Worm (Caenorhabditis elegans): ENCODE measurements around the gene egl-1.
A peak's percentile ranks its signal among the peaks of the same experiment; 100 is the strongest.

egl-1 gene

DNA sequence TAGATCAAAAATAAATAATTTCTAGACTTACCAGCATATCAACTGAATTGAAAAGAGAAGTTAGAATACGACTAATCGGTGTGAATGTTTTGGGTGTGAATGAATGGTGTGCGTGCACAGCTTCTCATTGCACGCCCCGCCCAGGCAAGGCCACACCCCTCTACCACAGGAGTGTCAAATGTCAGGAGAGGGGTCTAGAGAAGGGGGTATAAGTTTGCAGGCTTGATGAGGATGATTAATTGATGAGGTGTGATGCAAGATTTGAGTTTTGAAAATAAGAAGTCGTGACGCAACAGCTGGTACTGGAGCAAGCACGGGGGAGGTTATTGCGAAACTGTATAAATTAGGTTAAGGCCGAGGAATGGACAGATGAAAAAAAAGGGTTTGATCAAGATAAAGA is at the start of gene egl-1:
Gene egl-1 (minus strand): TSS at position 101 of the 400 bp plus-strand sequence.
- TF ChIP-seq mml-1 (tag; optimal IDR thresholded peaks at IDR 0.05), result no peak
- no peak for TF ChIP-seq ZK546.5 (tag; optimal IDR thresholded peaks at IDR 0.05)
- TF ChIP-seq fos-1 (tag; optimal IDR thresholded peaks at IDR 0.05), result no peak
- TF ChIP-seq ama-1 (optimal IDR thresholded peaks at IDR 0.05), result no peak
- TF ChIP-seq nhr-76 (tag; optimal IDR thresholded peaks at IDR 0.05), result no peak
- no peak for TF ChIP-seq nhr-77 (tag; optimal IDR thresholded peaks at IDR 0.05)
- TF ChIP-seq sea-2 (GFP tag; optimal IDR thresholded peaks at IDR 0.05), result no peak
- no peak for TF ChIP-seq zag-1 (tag; optimal IDR thresholded peaks at IDR 0.05)
- TF ChIP-seq nhr-43 (tag; optimal IDR thresholded peaks at IDR 0.05; ENCODE audit: poor library complexity, severe bottlenecking), result no peak
- no peak for TF ChIP-seq nhr-12 (tag; optimal IDR thresholded peaks at IDR 0.05)
- no peak for TF ChIP-seq ceh-16 (tag; optimal IDR thresholded peaks at IDR 0.05)
- no peak for TF ChIP-seq egl-27 (tag; optimal IDR thresholded peaks at IDR 0.05)
- TF ChIP-seq pqm-1 (tag; optimal IDR thresholded peaks at IDR 0.05), result no peak
- no peak for TF ChIP-seq nhr-23 (tag; optimal IDR thresholded peaks at IDR 0.05)
- no peak for TF ChIP-seq lsy-12 (tag; optimal IDR thresholded peaks at IDR 0.05)
- no peak for TF ChIP-seq daf-12 (tag; optimal IDR thresholded peaks at IDR 0.05)
- no peak for TF ChIP-seq fkh-2 (tag; optimal IDR thresholded peaks at IDR 0.05)
- no peak for TF ChIP-seq fkh-10 (GFP tag; optimal IDR thresholded peaks at IDR 0.05)
- no peak for TF ChIP-seq nhr-28 (tag; optimal IDR thresholded peaks at IDR 0.05)
- TF ChIP-seq elt-1 (tag; optimal IDR thresholded peaks at IDR 0.05), result no peak

DNA sequence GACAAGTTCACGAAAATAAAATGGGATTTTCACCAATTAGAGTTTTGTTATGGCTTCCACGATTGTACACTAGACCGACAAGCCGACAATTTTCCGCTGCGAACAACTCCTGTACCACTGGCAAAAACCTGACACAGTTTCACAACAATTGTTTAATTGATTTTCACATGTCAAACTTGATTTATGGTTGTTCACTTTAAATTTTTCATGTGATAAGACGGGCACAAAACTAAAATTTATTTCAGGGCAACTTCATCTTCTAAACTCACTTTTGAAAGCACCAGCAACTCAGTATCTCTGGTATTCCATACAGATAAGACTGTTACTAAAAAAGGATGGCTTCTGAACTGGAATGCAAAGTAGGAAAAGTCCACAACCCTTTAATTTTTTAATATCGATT is 49.2 kb upstream of the egl-1 start, which contains the start of gene R02D5.7:
Gene R02D5.7 (minus strand): TSS at position 101 of the 400 bp plus-strand sequence.
- TF ChIP-seq elt-2 (tag; optimal IDR thresholded peaks at IDR 0.05) (peak; percentile 8), ama-1 (optimal IDR thresholded peaks at IDR 0.05) (no peak)

- TF ChIP-seq tbx-2 (tag; optimal IDR thresholded peaks at IDR 0.05), result no peak
- TF ChIP-seq daf-12 (tag; optimal IDR thresholded peaks at IDR 0.05), result no peak
- TF ChIP-seq nhr-28 (tag; optimal IDR thresholded peaks at IDR 0.05), result no peak
- TF ChIP-seq lin-15B (tag; optimal IDR thresholded peaks at IDR 0.05), result no peak
- TF ChIP-seq skn-1 (tag; optimal IDR thresholded peaks at IDR 0.05), result no peak
- no peak for TF ChIP-seq ceh-28 (tag; optimal IDR thresholded peaks at IDR 0.05)
- TF ChIP-seq nhr-76 (tag; optimal IDR thresholded peaks at IDR 0.05), result no peak
- no peak for TF ChIP-seq ama-1 (optimal IDR thresholded peaks at IDR 0.05)
- TF ChIP-seq ceh-16 (tag; optimal IDR thresholded peaks at IDR 0.05), result no peak
- TF ChIP-seq zag-1 (tag; optimal IDR thresholded peaks at IDR 0.05), result no peak
- no peak for TF ChIP-seq lin-39 (tag; optimal IDR thresholded peaks at IDR 0.05)
- no peak for TF ChIP-seq ceh-9 (tag; optimal IDR thresholded peaks at IDR 0.05)
- TF ChIP-seq egl-5 (tag; optimal IDR thresholded peaks at IDR 0.05), result no peak
- TF ChIP-seq pha-4 (tag; optimal IDR thresholded peaks at IDR 0.05), result no peak
- no peak for TF ChIP-seq unc-62 (GFP tag; optimal IDR thresholded peaks at IDR 0.05)
- no peak for TF ChIP-seq nhr-77 (tag; optimal IDR thresholded peaks at IDR 0.05)
- no peak for TF ChIP-seq lsy-12 (tag; optimal IDR thresholded peaks at IDR 0.05)
- no peak for TF ChIP-seq nhr-23 (tag; optimal IDR thresholded peaks at IDR 0.05)
- no peak for TF ChIP-seq mdl-1 (tag; optimal IDR thresholded peaks at IDR 0.05)
- TF ChIP-seq pqm-1 (tag; optimal IDR thresholded peaks at IDR 0.05), result no peak
These were observed 48.4 kb upstream of the egl-1 start for ce11 chrV:14480533-14480932.

DNA sequence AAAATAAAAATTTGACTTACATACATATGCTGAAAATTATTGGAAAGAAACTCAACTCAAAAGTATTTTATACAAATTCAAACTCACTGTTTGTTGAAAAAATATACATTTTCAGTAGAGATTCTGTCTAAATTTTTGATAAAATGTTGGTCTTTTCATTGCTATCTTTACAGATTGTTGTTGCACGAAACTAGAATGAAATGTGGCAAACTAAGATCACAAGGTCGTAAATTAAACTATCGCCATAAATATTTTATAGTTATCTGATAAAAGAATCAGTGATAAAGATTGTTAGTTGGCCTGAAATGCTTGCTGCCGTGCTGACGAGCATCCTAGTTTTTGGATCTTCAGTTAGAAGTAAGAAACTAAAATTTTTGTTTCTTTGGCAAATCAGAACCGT is 46.8 kb upstream of the egl-1 start, which contains the start of gene clec-55:
Gene clec-55 (plus strand): TSS at position 301 of the 400 bp plus-strand sequence.
- TF ChIP-seq ceh-82 (tag; optimal IDR thresholded peaks at IDR 0.05), result no peak
- no peak for TF ChIP-seq nhr-77 (tag; optimal IDR thresholded peaks at IDR 0.05)
- TF ChIP-seq elt-1 (tag; optimal IDR thresholded peaks at IDR 0.05), result no peak
- no peak for TF ChIP-seq ztf-4 (tag; optimal IDR thresholded peaks at IDR 0.05)
- no peak for TF ChIP-seq aly-2 (tag; optimal IDR thresholded peaks at IDR 0.05)
- peak; percentile 44 for TF ChIP-seq elt-2 (tag; optimal IDR thresholded peaks at IDR 0.05)
- TF ChIP-seq skn-1 (tag; optimal IDR thresholded peaks at IDR 0.05), result no peak
- TF ChIP-seq lsy-12 (tag; optimal IDR thresholded peaks at IDR 0.05), result no peak

DNA sequence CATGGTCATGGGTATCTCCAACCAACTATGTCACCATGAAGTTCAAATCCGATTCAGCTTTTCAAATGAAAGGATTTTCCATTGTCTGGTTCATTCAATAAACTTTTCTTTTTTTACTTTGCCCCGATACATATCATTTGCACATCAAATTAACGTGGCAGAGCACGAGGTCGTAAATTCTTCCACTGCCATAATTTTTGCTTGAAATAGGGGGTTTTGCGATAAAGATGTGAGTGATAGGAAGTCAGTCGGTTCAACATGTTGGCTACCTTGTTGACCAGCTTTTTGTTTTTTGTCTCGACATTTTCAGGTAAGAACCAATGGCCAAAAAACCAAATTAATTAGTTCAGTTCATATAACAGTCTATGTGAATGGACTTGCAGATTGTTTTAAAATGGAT is 44.5 kb upstream of the egl-1 start, which contains the start of gene clec-54:
Gene clec-54 (plus strand): TSS at position 224 of the 400 bp plus-strand sequence.
- TF ChIP-seq ceh-9 (tag; optimal IDR thresholded peaks at IDR 0.05) (no peak), ama-1 (optimal IDR thresholded peaks at IDR 0.05) (no peak), pqm-1 (tag; optimal IDR thresholded peaks at IDR 0.05) (peak; percentile 5), nhr-11 (tag; optimal IDR thresholded peaks at IDR 0.05) (no peak), eor-1 (tag; optimal IDR thresholded peaks at IDR 0.05) (no peak), nhr-237 (tag; optimal IDR thresholded peaks at IDR 0.05) (no peak), fkh-2 (tag; optimal IDR thresholded peaks at IDR 0.05) (no peak), elt-2 (tag; optimal IDR thresholded peaks at IDR 0.05) (peak; percentile 48)
